Fruit fly (Drosophila melanogaster): ENCODE results near the gene CG32298.

The CG32298 gene

DNA sequence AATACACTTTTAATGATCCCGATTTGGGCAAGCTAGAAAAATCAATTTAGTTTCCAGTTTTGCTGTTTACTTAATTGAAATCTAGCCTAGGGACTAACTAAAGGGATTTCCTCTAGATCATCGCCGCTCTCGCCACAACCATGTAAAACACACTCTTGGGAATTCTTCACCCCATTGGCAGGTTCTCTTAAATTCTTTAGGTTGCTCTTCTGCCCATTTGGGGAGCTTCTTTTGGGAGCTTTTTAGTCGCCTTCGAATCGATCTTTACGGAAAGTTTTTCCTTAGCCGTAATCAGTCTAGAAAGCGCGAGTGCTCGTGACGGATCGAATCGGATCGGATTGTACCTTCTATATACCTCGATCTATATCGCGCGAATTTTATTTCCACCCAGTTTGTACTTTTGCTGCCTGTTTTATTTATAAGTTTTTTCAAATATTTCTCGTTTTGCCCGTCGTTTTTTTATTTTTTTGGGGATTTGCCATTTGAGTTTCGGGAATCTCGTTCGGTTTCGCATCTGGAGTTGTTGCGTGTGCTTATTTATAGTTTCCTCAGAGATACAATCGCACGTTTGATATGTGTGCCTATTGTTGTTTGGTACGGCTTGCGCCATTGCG is 9.5 kb upstream of the CG32298 start:
- no peak for TF ChIP-seq Pif1B (GFP tag; optimal IDR thresholded peaks at IDR 0.05)
- 0 out of 2 replicates have a peak, but pooled peaks have one; percentile 36 for TF ChIP-seq CG32121 (GFP tag; IDR thresholded peaks at IDR 0.05)
- no peak for TF ChIP-seq CG8159 (tag; optimal IDR thresholded peaks at IDR 0.05)
- TF ChIP-seq CG12605 (GFP tag; IDR thresholded peaks at IDR 0.05), result no peak

DNA sequence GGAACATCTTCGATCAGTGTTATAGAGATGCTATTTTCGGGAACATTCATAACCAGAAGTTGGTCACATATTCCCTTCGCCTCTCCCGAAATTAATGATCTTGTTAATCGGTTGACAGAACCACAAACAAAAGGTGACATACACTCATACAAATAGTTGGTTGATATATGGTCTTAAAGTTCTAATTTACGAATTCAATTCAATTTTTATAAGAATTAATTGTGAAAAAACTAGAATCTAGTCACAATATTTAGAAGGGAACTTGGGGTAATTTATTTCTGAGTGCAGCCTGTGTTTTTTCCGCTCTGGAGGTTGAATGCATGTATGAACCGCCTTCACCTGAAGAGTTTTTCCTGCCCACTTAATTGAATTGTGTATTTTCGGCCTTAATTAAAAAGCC is 9.0 kb upstream of the CG32298 start:
- TF ChIP-seq CG17806 (tag; optimal IDR thresholded peaks at IDR 0.05) (no peak), EcR (GFP tag; optimal IDR thresholded peaks at IDR 0.05) (no peak), CG32121 (GFP tag; IDR thresholded peaks at IDR 0.05) (no peak), rn (GFP tag; IDR thresholded peaks at IDR 0.05) (no peak), CG4496 (GFP tag; IDR thresholded peaks at IDR 0.05) (no peak), CG34367 (tag; optimal IDR thresholded peaks at IDR 0.05) (no peak), CG15710 (tag; optimal IDR thresholded peaks at IDR 0.05) (no peak), Snoo (tag; optimal IDR thresholded peaks at IDR 0.05) (no peak), gl (tag; optimal IDR thresholded peaks at IDR 0.05) (no peak)

DNA sequence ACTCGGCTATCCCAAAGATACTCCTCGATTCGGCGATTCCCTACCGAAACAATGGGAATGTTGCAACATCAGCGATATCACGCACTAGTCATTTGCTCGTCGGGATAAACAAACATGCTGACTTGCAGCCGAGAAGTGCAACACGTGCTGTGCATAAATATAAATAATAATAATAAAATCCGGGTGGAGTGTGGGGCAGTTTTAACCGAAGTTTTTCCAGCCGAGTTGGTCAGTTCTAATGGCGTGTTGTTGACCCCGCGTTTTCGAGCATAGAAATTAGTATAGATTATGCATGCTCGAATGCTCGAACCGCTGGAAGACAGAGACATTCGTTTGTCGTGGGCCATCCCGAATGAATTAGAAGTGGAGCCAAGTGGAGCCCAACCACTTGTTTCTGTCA is 7.8 kb upstream of the CG32298 start:
- no peak for TF ChIP-seq Snoo (tag; optimal IDR thresholded peaks at IDR 0.05)
- no peak for TF ChIP-seq CG32121 (GFP tag; IDR thresholded peaks at IDR 0.05)
- no peak for TF ChIP-seq CG9948 (tag; optimal IDR thresholded peaks at IDR 0.05)
- TF ChIP-seq EcR (GFP tag; optimal IDR thresholded peaks at IDR 0.05), result no peak
- no peak for TF ChIP-seq Ets98B (GFP tag; IDR thresholded peaks at IDR 0.05)
- TF ChIP-seq CG15710 (tag; optimal IDR thresholded peaks at IDR 0.05), result no peak
- no peak for TF ChIP-seq D1 (tag; optimal IDR thresholded peaks at IDR 0.05)

DNA sequence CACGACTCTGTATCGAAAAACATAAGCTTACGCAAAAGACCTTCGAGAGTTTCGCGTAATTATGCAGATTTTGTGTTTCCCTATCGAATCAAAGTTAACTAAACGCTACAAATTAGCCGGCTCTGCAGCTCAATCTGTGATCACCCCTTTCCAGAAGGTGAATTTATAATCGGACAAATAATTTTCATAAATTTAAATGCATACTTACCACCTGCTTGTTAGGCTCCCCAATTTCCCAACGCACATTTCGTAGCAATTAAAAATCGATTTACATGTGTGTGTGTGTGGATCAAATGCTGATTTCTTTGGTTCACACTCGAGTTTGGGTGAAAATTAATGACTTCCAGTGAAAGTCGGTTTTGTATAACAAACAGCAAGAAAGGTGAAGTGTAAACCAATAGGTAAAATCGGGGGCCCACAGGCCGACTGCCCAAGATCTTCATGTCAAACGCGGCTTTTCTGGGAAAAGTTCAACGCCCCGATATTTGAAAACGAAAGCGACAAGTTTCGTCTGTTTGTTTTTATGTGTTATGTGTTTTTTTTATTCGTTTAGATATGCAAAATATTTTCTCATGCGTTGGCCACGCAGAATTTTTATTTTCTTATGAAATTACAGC is 6.9 kb upstream of the CG32298 start:
- TF ChIP-seq fd96Ca (GFP tag; IDR thresholded peaks at IDR 0.05) (no peak), CG8301 (tag; optimal IDR thresholded peaks at IDR 0.05) (no peak), CG9948 (tag; optimal IDR thresholded peaks at IDR 0.05) (no peak), CG12605 (GFP tag; IDR thresholded peaks at IDR 0.05) (no peak), rn (GFP tag; IDR thresholded peaks at IDR 0.05) (no peak)

DNA sequence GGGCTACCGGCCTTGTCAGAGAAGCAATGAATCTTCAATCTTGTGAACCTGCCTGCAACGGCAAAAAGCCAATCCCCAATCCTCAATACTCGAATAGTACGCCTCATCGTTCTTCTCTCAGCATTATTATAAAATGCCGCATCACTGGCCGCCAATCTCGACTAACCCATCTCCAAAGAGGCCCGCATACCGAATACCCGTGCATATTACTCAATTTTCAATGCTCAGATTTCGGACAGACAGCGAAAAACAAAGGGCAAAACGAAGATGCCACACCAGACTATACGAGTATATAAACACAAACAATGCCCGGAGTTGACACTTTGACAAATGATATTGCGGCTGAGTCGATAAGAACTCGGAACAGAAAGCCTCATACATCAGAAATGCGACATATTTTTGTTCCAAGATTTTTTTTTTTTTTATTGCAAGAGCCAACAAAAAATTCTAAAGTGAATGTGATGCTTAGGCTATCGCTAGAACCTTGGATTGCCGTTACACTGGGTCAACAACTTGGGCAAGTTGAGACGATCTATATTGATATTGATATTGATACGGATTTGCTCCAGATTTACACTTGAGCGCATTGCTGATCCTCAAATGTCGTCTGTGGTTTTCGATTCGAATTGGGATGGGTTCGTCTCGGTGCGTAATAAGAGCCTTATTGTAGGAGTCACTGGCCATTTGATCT is 2.1 kb upstream of the CG32298 start:
- TF ChIP-seq CG34367 (tag; optimal IDR thresholded peaks at IDR 0.05), result no peak

DNA sequence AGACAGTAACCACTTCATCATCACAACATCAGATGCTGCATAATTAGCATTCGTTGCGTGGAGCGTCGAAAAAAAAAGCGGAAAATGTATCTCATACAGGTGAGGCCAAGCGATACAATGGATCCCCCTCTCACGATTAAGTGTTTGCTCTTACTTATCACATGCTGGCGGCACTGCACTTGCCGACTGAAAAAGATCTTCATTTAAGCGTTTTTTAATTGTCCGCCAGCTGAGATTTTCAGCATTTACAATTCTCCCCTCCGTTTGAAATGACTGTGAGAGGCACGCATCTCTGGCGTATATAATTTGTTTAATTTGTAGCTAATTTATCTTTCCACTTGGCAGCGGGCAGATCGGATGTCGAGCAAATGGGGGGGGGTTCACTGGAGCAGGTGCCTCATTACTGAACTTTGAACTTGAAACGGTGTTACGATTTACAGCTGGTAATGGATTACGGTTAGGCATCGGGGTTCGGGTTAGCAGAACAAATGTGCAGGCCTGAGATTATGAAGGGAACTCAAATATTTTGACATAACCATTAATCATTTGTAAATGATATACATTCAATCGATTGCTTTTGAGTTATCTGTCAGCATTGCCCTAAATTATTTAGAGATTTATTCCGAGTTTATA is 2.0 kb downstream of the CG32298 start, which contains the start of gene Mzt1:
TSS of gene Mzt1 (plus strand) at position 583 of the 633 bp plus-strand sequence.
- TF ChIP-seq CG13204 (GFP tag; optimal IDR thresholded peaks at IDR 0.05) (no peak), Ets98B (GFP tag; IDR thresholded peaks at IDR 0.05) (no peak), CG10348 (GFP tag; IDR thresholded peaks at IDR 0.05) (no peak), rn (GFP tag; IDR thresholded peaks at IDR 0.05) (no peak)

DNA sequence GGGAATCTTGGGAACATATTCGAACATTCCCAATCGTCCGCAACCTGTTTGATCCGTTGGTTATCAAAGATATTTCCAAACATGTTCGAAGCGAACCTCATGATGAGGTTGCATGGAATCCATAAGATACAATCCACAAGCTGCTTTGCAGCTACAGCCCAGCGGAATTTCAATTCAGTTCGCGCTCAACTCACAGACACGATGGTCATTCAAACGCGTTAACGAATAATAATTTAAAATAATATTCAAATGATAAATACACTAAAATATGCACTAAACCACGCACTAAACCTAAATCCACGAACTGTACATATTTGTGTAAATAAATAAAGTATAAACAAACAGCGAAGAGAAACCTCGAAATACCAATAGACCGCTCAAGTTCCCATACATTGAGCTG is 3.0 kb downstream of the CG32298 start:
- TF ChIP-seq CG10348 (GFP tag; IDR thresholded peaks at IDR 0.05), result no peak
- TF ChIP-seq fd96Ca (GFP tag; IDR thresholded peaks at IDR 0.05), result no peak
- no peak for TF ChIP-seq CG15710 (tag; optimal IDR thresholded peaks at IDR 0.05)
- no peak for TF ChIP-seq CG14655 (GFP tag; optimal IDR thresholded peaks at IDR 0.05)
- no peak for TF ChIP-seq gl (tag; optimal IDR thresholded peaks at IDR 0.05)
- no peak for TF ChIP-seq CG17806 (tag; optimal IDR thresholded peaks at IDR 0.05)
- peak; percentile 4 for TF ChIP-seq Pif1B (GFP tag; optimal IDR thresholded peaks at IDR 0.05)
- TF ChIP-seq Ets98B (GFP tag; IDR thresholded peaks at IDR 0.05), result no peak
- TF ChIP-seq EcR (GFP tag; optimal IDR thresholded peaks at IDR 0.05), result no peak
- TF ChIP-seq Pif1A (GFP tag; optimal IDR thresholded peaks at IDR 0.05), result peak; percentile 12
- TF ChIP-seq CG13204 (GFP tag; optimal IDR thresholded peaks at IDR 0.05), result no peak
- no peak for TF ChIP-seq CG34367 (tag; optimal IDR thresholded peaks at IDR 0.05)
- TF ChIP-seq CG12605 (GFP tag; IDR thresholded peaks at IDR 0.05), result no peak; the same call in 1 of the 2 replicates
- no peak for TF ChIP-seq D1 (tag; optimal IDR thresholded peaks at IDR 0.05)
- no peak for TF ChIP-seq CG8159 (tag; optimal IDR thresholded peaks at IDR 0.05)
- no peak for TF ChIP-seq CG9948 (tag; optimal IDR thresholded peaks at IDR 0.05)
